Worm (Caenorhabditis elegans) whole organism, mixed stage, embryonic: ENCODE results near the gene dop-3.

Experiments
- elt-1 ChIP-seq: sonication (generic microtip); optimal IDR thresholded peaks from 2 replicates; lab custom pipeline; 2017; ENCODE audit warnings: missing genetic modification characterization, mild to moderate bottlenecking, missing compliant biosample characterization, antibody characterized with exemption, moderate library complexity, borderline replicate concordance; ENCODE audit not compliant: insufficient read depth
- nhr-237 ChIP-seq: fragments of 150-350 bp; optimal IDR thresholded peaks from 2 replicates; lab custom pipeline; 2014; ENCODE audit warnings: missing biosample characterization, missing genetic modification characterization
- pha-4 ChIP-seq: fragments of 150-350 bp; optimal IDR thresholded peaks from 2 replicates; lab custom pipeline; 2018; ENCODE audit warnings: missing biosample characterization, missing genetic modification reagents, missing genetic modification characterization
- snpc-4 ChIP-seq: fragments of 150-350 bp; optimal IDR thresholded peaks from 2 replicates; lab custom pipeline; 2014; ENCODE audit warnings: missing biosample characterization, missing genetic modification characterization
- unc-62 ChIP-seq: fragments of 150-350 bp; optimal IDR thresholded peaks from 2 replicates; lab custom pipeline; 2014; ENCODE audit warnings: missing biosample characterization, missing genetic modification reagents, missing genetic modification characterization
- ztf-11 ChIP-seq: fragments of 150-350 bp; optimal IDR thresholded peaks from 2 replicates; lab custom pipeline; 2014; ENCODE audit warnings: missing biosample characterization, missing genetic modification characterization

DNA sequence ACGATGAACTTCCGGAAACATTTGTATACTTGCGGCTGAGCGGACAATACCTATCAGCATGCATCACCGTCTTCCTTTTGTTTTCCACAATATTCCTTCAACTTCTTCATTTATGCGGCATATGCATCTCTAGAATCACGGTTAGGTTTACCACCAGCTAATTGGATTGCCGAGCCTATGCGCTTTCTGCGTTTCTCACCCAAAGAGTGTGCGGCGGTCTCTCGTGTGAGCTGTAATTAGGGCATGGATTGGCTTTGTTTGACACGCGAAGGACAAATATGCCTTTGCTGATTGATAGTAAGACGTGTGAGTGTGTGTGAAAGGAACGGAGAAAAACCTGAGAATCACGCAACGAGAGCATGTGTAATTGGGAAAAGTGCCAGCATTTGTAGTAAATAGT is 44.0 kb upstream of the dop-3 start:
- no peak for TF ChIP-seq pha-4 (tag; lab: Kevin White, UChicago)
- TF ChIP-seq ztf-11, result no peak
- TF ChIP-seq unc-62 (GFP tag; lab: Kevin White, UChicago), result no peak
- TF ChIP-seq snpc-4 (tag; lab: Kevin White, UChicago), result no peak
- no peak for TF ChIP-seq elt-1
- TF ChIP-seq nhr-237, result no peak
